Fruit fly (Drosophila melanogaster): ENCODE results near the gene CG44014.
A peak's percentile ranks its signal among the peaks of the same experiment; 100 is the strongest.

Gene CG44014

dm6 chr3R:15554733-15555132 is 46.0 kb upstream of the CG44014 start (continued):
- TF ChIP-seq CG8632 (GFP tag; optimal IDR thresholded peaks at IDR 0.05) (peak; percentile 11), CG16779 (tag; optimal IDR thresholded peaks at IDR 0.05) (no peak), Sox102F (GFP tag; optimal IDR thresholded peaks at IDR 0.05) (peak; percentile 44), Ets96B (tag; optimal IDR thresholded peaks at IDR 0.05) (peak; percentile 45), Eip78C (GFP tag) (peak; percentile 86), achi (GFP tag; optimal IDR thresholded peaks at IDR 0.05) (peak; percentile 15), Hr4 (GFP tag; optimal IDR thresholded peaks at IDR 0.05) (no peak), topi (GFP tag; optimal IDR thresholded peaks at IDR 0.05) (peak; percentile 57), Sox15 (GFP tag; optimal IDR thresholded peaks at IDR 0.05) (no peak), salr (GFP tag; optimal IDR thresholded peaks at IDR 0.05) (no peak), net (GFP tag; optimal IDR thresholded peaks at IDR 0.05) (no peak), CG11762 (GFP tag; optimal IDR thresholded peaks at IDR 0.05; ENCODE audit: insufficient read depth) (no peak), Eip75B (GFP tag; optimal IDR thresholded peaks at IDR 0.05) (peak; percentile 24), spab (GFP tag; optimal IDR thresholded peaks at IDR 0.05) (peak; percentile 21), CG7368 (GFP tag; optimal IDR thresholded peaks at IDR 0.05) (no peak), CG10631 (GFP tag; optimal IDR thresholded peaks at IDR 0.05) (peak; percentile 12)

- TF ChIP-seq CG31627 (GFP tag; optimal IDR thresholded peaks at IDR 0.05) (no peak), CG11762 (GFP tag; optimal IDR thresholded peaks at IDR 0.05; ENCODE audit: insufficient read depth) (no peak), vri (GFP tag; optimal IDR thresholded peaks at IDR 0.05) (peak; percentile 30), CG8319 (GFP tag; optimal IDR thresholded peaks at IDR 0.05) (peak; percentile 96), CG8632 (GFP tag; optimal IDR thresholded peaks at IDR 0.05) (no peak), svp (GFP tag) (peak; percentile 88), Eip78C (GFP tag) (peak; percentile 29)
Measured at dm6 chr3R:15553566-15553965, 44.9 kb upstream of the CG44014 start.

dm6 chr3R:15552733-15553132 is 44.0 kb upstream of the CG44014 start, which contains the start of gene AOX4:
Gene AOX4, minus strand, starts transcription at chr3R:15552833.
- TF ChIP-seq vri (GFP tag; optimal IDR thresholded peaks at IDR 0.05) = no peak
- TF ChIP-seq Ets21C (GFP tag; optimal IDR thresholded peaks at IDR 0.05) = no peak
- TF ChIP-seq Hr39 (GFP tag; optimal IDR thresholded peaks at IDR 0.05) = no peak
- no peak for TF ChIP-seq CG6163 (GFP tag; IDR thresholded peaks at IDR 0.05)
- no peak for TF ChIP-seq CG34406 (GFP tag; optimal IDR thresholded peaks at IDR 0.05)
- TF ChIP-seq Met (GFP tag; optimal IDR thresholded peaks at IDR 0.05) = no peak

- TF ChIP-seq CG34406 (GFP tag; optimal IDR thresholded peaks at IDR 0.05) = no peak
- TF ChIP-seq CG8319 (GFP tag; optimal IDR thresholded peaks at IDR 0.05) = no peak
- peak; percentile 38 for TF ChIP-seq acj6 (GFP tag; optimal IDR thresholded peaks at IDR 0.05)
- TF ChIP-seq CG6792 (GFP tag; optimal IDR thresholded peaks at IDR 0.05) = no peak
- TF ChIP-seq fd59A (GFP tag; optimal IDR thresholded peaks at IDR 0.05) = no peak
- TF ChIP-seq Ets96B (tag; optimal IDR thresholded peaks at IDR 0.05) = no peak
- TF ChIP-seq CG10631 (GFP tag; optimal IDR thresholded peaks at IDR 0.05) = peak; percentile 20
- TF ChIP-seq CG11762 (GFP tag; optimal IDR thresholded peaks at IDR 0.05; ENCODE audit: insufficient read depth) = peak; percentile 2
- TF ChIP-seq dac (GFP tag; optimal IDR thresholded peaks at IDR 0.05) = peak; percentile 71
- TF ChIP-seq cyc (GFP tag; optimal IDR thresholded peaks at IDR 0.05) = no peak
- TF ChIP-seq Sox15 (GFP tag; optimal IDR thresholded peaks at IDR 0.05) = no peak
- TF ChIP-seq Lpt (GFP tag; optimal IDR thresholded peaks at IDR 0.05) = peak; percentile 43
- no peak for TF ChIP-seq Ets21C (GFP tag; optimal IDR thresholded peaks at IDR 0.05)
- TF ChIP-seq eg (GFP tag; IDR thresholded peaks at IDR 0.05) = peak; percentile 75
- TF ChIP-seq CG6163 (GFP tag; IDR thresholded peaks at IDR 0.05) = peak; percentile 64
- no peak for TF ChIP-seq Hr38 (GFP tag; optimal IDR thresholded peaks at IDR 0.05)
- peak; percentile 44 for TF ChIP-seq achi (GFP tag; optimal IDR thresholded peaks at IDR 0.05)
- TF ChIP-seq CG11294 (GFP tag; IDR thresholded peaks at IDR 0.05) = peak; percentile 56
- TF ChIP-seq CG8632 (GFP tag; optimal IDR thresholded peaks at IDR 0.05) = peak; percentile 13
- TF ChIP-seq lz (GFP tag; optimal IDR thresholded peaks at IDR 0.05) = peak; percentile 7
- no peak for TF ChIP-seq topi (GFP tag; optimal IDR thresholded peaks at IDR 0.05)
- TF ChIP-seq Sox102F (GFP tag; optimal IDR thresholded peaks at IDR 0.05) = peak; percentile 15
- no peak for TF ChIP-seq CG1621 (tag; optimal IDR thresholded peaks at IDR 0.05)
- peak; percentile 30 for TF ChIP-seq fkh (GFP tag; optimal IDR thresholded peaks at IDR 0.05)
- no peak for TF ChIP-seq Hr39 (GFP tag; optimal IDR thresholded peaks at IDR 0.05)
- peak; percentile 86 for TF ChIP-seq Eip78C (GFP tag)
- TF ChIP-seq salr (GFP tag; optimal IDR thresholded peaks at IDR 0.05) = peak in 1 of 2 experiments; percentile 75
- TF ChIP-seq OdsH (GFP tag; optimal IDR thresholded peaks at IDR 0.05) = peak; percentile 29
- TF ChIP-seq CG10669 (GFP tag; optimal IDR thresholded peaks at IDR 0.05) = no peak
- no peak for TF ChIP-seq Sox14 (GFP tag; optimal IDR thresholded peaks at IDR 0.05)
- TF ChIP-seq ss (GFP tag; optimal IDR thresholded peaks at IDR 0.05) = no peak
- TF ChIP-seq Smox (GFP tag; optimal IDR thresholded peaks at IDR 0.05) = peak; percentile 32
- TF ChIP-seq spab (GFP tag; optimal IDR thresholded peaks at IDR 0.05) = no peak
- peak; percentile 25 for TF ChIP-seq esn (GFP tag; optimal IDR thresholded peaks at IDR 0.05)
Measured at dm6 chr3R:15547827-15548517, 39.3 kb upstream of the CG44014 start, which contains the start of gene AOX3. Gene AOX3, minus strand, starts transcription at chr3R:15548188.

Data from whole organism, prepupa.